Worm (Caenorhabditis elegans): ENCODE data around the gene lsm-3.
"Not testable (repeated sequence)": the region's sequence is repeated elsewhere in the genome, so short reads cannot be mapped to it uniquely, and the experiment has no call there.

Gene lsm-3

DNA sequence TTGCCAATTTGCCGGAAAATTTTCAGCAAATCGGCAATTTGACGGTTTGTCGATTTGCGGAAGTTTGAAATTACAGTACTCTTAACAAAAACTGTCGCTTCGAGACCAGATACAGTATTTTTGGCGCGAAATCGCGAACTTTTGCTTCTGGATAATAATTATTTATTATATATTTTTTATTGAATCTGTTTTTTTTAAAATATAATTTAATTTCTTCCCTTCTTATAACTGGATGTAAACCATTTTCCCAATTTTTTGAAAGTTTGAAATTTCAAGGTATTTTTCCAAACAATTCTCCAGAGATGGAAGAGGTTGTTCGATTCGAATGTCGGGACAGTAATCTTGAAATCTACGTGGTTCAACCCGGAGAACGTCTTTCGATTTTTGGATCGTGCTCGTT lies 35.2 kb downstream of the lsm-3 start, which contains the start of gene nol-9:
Gene nol-9 (plus strand): TSS at position 301 of the 400 bp plus-strand sequence.
- TF ChIP-seq F10E7.11 (tag; optimal IDR thresholded peaks at IDR 0.05) = no peak

DNA sequence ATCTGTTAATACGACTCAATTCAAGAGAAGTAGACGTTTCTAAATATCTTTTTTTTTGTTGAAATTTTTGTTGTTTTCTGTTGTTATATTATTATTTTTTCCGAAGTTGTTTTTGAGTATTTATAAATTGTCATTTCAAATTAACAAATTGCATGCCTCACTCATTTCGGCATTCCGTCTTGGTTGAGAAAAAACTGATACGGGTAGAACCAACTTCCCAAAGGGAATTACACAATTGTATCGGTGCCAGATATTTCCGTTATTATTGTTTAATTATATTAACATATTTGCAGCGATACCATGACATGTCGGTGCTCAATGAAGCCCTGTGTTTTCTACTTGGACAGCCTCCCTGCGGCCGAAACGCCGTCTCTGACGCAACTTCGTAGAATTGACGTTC lies 42.2 kb downstream of the lsm-3 start, which contains the start of gene K09B11.4:
Gene K09B11.4 (plus strand): TSS at position 301 of the 400 bp plus-strand sequence.
- TF ChIP-seq nhr-27 (tag; optimal IDR thresholded peaks at IDR 0.05) = no peak
- no peak for TF ChIP-seq somi-1 (GFP tag; optimal IDR thresholded peaks at IDR 0.05)
- TF ChIP-seq rcor-1 (GFP tag; IDR thresholded peaks at IDR 0.05) = no peak
- no peak for TF ChIP-seq K11D2.4 (GFP tag; IDR thresholded peaks at IDR 0.05)
- TF ChIP-seq cebp-1 (GFP tag; IDR thresholded peaks at IDR 0.05) = no peak
- TF ChIP-seq cebp-1 (tag; optimal IDR thresholded peaks at IDR 0.05) = no peak
- TF ChIP-seq F55B11.4 (tag; optimal IDR thresholded peaks at IDR 0.05; ENCODE audit: borderline replicate concordance, insufficient read depth) = no peak
- TF ChIP-seq Y67H2A.10 (GFP tag; conservative IDR thresholded peaks at IDR 0.05) = no peak
- TF ChIP-seq ceh-58 (GFP tag; IDR thresholded peaks at IDR 0.05) = no peak
- TF ChIP-seq zfh-2 (GFP tag; conservative IDR thresholded peaks at IDR 0.05) = no peak
- no peak for TF ChIP-seq bed-2 (GFP tag; IDR thresholded peaks at IDR 0.05)
- no peak for TF ChIP-seq ztf-3 (GFP tag; optimal IDR thresholded peaks at IDR 0.05)
- TF ChIP-seq ekl-4 (GFP tag; IDR thresholded peaks at IDR 0.05) = no peak

DNA sequence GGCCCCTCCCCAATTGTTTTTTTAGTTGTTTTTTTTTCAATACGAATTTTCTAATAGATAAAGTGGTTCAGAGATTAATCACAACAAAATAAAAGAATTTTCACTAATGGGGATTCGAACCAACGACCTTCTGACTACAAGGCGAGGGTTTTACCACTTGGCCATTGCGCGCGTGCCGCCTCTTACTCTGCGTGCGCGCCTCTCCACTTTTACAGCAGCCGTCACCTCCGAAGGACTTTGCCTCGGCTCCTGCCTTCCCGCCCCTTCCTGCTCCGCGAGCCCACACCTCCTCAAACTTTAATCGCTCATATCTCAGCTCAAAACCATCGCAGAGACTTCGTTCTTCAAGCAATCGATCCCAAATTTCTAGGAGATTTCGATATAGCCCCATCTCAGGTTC lies 43.1 kb downstream of the lsm-3 start:
- TF ChIP-seq rcor-1 (GFP tag; IDR thresholded peaks at IDR 0.05) = peak; percentile 80
- TF ChIP-seq ceh-100 (GFP tag; IDR thresholded peaks at IDR 0.05) = peak; percentile 43; the same call in 1 of the 2 replicates
- TF ChIP-seq hsf-1 (GFP tag; IDR thresholded peaks at IDR 0.05) = peak; percentile 40; the same call in 1 of the 2 replicates
- peak; percentile 63; the same call in 1 of the 2 replicates for TF ChIP-seq pbrm-1 (GFP tag; IDR thresholded peaks at IDR 0.05)
- TF ChIP-seq nfyb-1 (GFP tag; IDR thresholded peaks at IDR 0.05) = peak; percentile 77
- peak; percentile 31; the same call in 1 of the 2 replicates for TF ChIP-seq Y79H2A.3 (GFP tag; conservative IDR thresholded peaks at IDR 0.05)
- 0 out of 2 replicates have a peak, but pooled peaks have one; percentile 56 for TF ChIP-seq aptf-3 (GFP tag; IDR thresholded peaks at IDR 0.05)
- peak; percentile 100 for TF ChIP-seq lin-26 (GFP tag; IDR thresholded peaks at IDR 0.05)
- 0 out of 2 replicates have a peak, but pooled peaks have one; percentile 40 for TF ChIP-seq egl-44 (GFP tag; IDR thresholded peaks at IDR 0.05)
- TF ChIP-seq hmg-1.2 (GFP tag; IDR thresholded peaks at IDR 0.05) = peak; percentile 33
- TF ChIP-seq madf-8 (GFP tag; conservative IDR thresholded peaks at IDR 0.05) = peak; percentile 19; the same call in 1 of the 2 replicates
- peak; percentile 72 for TF ChIP-seq tbp1 (GFP tag; optimal IDR thresholded peaks at IDR 0.05)
- TF ChIP-seq attf-6 (GFP tag; IDR thresholded peaks at IDR 0.05) = peak; percentile 87
- TF ChIP-seq madf-6 (GFP tag; IDR thresholded peaks at IDR 0.05) = peak; percentile 66
- peak; percentile 50; the same call in 1 of the 2 replicates for TF ChIP-seq Y95B8A.8 (GFP tag; IDR thresholded peaks at IDR 0.05)
- TF ChIP-seq mcd-1 (GFP tag; IDR thresholded peaks at IDR 0.05) = peak; percentile 82
- peak; percentile 54 for TF ChIP-seq F33H1.4 (GFP tag; IDR thresholded peaks at IDR 0.05)
- TF ChIP-seq snpc-4 (GFP tag; optimal IDR thresholded peaks at IDR 0.05) = peak; percentile 38
- TF ChIP-seq snpc-4 (tag; optimal IDR thresholded peaks at IDR 0.05) = peak in 3 of 4 experiments; percentile 68 to 95 (median 92)
- peak; percentile 65; the same call in 1 of the 2 replicates for TF ChIP-seq ztf-6 (GFP tag; IDR thresholded peaks at IDR 0.05)
- 0 out of 2 replicates have a peak, but pooled peaks have one; percentile 36 for TF ChIP-seq hmg-20 (GFP tag; IDR thresholded peaks at IDR 0.05)
- TF ChIP-seq D2030.7 (GFP tag; IDR thresholded peaks at IDR 0.05) = peak; percentile 48; the same call in 1 of the 2 replicates
- TF ChIP-seq egrh-3 (GFP tag; IDR thresholded peaks at IDR 0.05) = peak; percentile 87; the same call in 1 of the 2 replicates
- TF ChIP-seq ekl-4 (GFP tag; IDR thresholded peaks at IDR 0.05) = peak; percentile 67; the same call in 1 of the 2 replicates
- not testable (repeated sequence) for TF ChIP-seq rpc-1 (optimal IDR thresholded peaks at IDR 0.05)
- TF ChIP-seq rpc-1 (tag; optimal IDR thresholded peaks at IDR 0.05) = peak; percentile 1
- TF ChIP-seq Y53G8AR.9 (GFP tag; conservative IDR thresholded peaks at IDR 0.05) = peak; percentile 44; the same call in 1 of the 2 replicates
- TF ChIP-seq C17E4.6 (GFP tag; IDR thresholded peaks at IDR 0.05) = 0 out of 2 replicates have a peak, but pooled peaks have one; percentile 7
- TF ChIP-seq him-1 (tag; optimal IDR thresholded peaks at IDR 0.05) = peak; percentile 46
